Fruit fly (Drosophila melanogaster): ENCODE results near the gene CG11964.
A peak's percentile ranks its signal among the peaks of the same experiment; 100 is the strongest.

CG11964 gene

DNA sequence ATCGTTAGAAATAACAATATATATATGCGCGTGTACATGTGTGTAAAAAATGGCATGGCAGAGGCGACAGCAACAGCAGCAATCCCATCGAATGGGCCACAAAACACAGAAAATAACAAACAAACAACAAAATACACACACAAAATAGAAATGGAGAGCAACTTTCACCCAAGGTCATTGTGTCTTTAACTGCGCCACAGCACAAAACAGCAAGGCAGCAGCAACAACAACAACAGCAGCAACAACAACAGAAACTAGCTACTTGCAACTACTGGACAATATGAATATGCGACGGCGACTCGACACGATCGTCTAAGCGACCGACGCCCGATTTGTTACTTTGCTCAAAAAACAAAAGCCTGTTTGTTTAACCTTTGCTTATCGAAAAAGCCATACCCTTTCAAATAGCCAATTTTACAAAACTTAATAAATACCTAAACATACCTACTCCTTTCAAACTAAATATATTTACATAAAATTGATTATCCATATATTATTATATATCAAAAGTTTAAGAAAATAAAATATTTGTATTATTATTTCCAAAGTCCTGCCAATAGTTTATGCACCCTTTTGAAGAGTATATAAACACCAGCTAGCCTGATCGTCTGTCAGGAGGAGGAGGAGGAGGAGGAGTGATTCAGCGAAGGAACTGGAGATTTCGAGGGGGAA, 3.1 kb upstream of the CG11964 start (continued):
- TF ChIP-seq Dref (GFP tag; IDR thresholded peaks at IDR 0.05) (no peak), ATbp (GFP tag; optimal IDR thresholded peaks at IDR 0.05) (peak; percentile 20), CG10543 (GFP tag; optimal IDR thresholded peaks at IDR 0.05) (no peak), br (optimal IDR thresholded peaks at IDR 0.05) (no peak), grn (GFP tag; optimal IDR thresholded peaks at IDR 0.05) (no peak), CG5245 (GFP tag; optimal IDR thresholded peaks at IDR 0.05) (no peak), grau (tag; optimal IDR thresholded peaks at IDR 0.05) (peak; percentile 15), seq (GFP tag; IDR thresholded peaks at IDR 0.05) (no peak), Blimp-1 (GFP tag; optimal IDR thresholded peaks at IDR 0.05) (peak; percentile 93), Atf3 (GFP tag; optimal IDR thresholded peaks at IDR 0.05) (no peak), z (GFP tag; IDR thresholded peaks at IDR 0.05) (no peak), CG30020 (tag; optimal IDR thresholded peaks at IDR 0.05) (no peak), YL-1 (GFP tag; optimal IDR thresholded peaks at IDR 0.05) (no peak), CG8765 (GFP tag; IDR thresholded peaks at IDR 0.05) (no peak), CG17359 (tag; optimal IDR thresholded peaks at IDR 0.05) (peak; percentile 28), ro (GFP tag; IDR thresholded peaks at IDR 0.05) (no peak), pfk (GFP tag; optimal IDR thresholded peaks at IDR 0.05) (no peak), gem (tag; optimal IDR thresholded peaks at IDR 0.05) (peak; percentile 56), CG9727 (GFP tag; optimal IDR thresholded peaks at IDR 0.05) (no peak), Sox102F (GFP tag; optimal IDR thresholded peaks at IDR 0.05) (peak; percentile 66), CG31441 (GFP tag; IDR thresholded peaks at IDR 0.05) (peak; percentile 49; the same call in 1 of the 2 replicates), CG8089 (GFP tag; optimal IDR thresholded peaks at IDR 0.05) (no peak), CG4404 (GFP tag; IDR thresholded peaks at IDR 0.05) (no peak), CG9609 (GFP tag; optimal IDR thresholded peaks at IDR 0.05) (no peak), pum (GFP tag; optimal IDR thresholded peaks at IDR 0.05) (no peak), CG12391 (tag; optimal IDR thresholded peaks at IDR 0.05) (peak; percentile 17), hkb (optimal IDR thresholded peaks at IDR 0.05) (no peak), hkb (GFP tag; IDR thresholded peaks at IDR 0.05) (no peak), Dad (GFP tag; optimal IDR thresholded peaks at IDR 0.05) (no peak), Ssrp (tag; optimal IDR thresholded peaks at IDR 0.05) (peak; percentile 38), dmrt99B (tag; optimal IDR thresholded peaks at IDR 0.05) (peak; percentile 54), tna (GFP tag; IDR thresholded peaks at IDR 0.05; ENCODE audit: partially characterized antibody) (no peak), Max (GFP tag; optimal IDR thresholded peaks at IDR 0.05) (no peak), CG2678 (tag; optimal IDR thresholded peaks at IDR 0.05) (peak; percentile 6), CG2712 (tag; optimal IDR thresholded peaks at IDR 0.05) (peak; percentile 52), Sox100B (GFP tag; optimal IDR thresholded peaks at IDR 0.05) (peak; percentile 25), PHDP (tag; optimal IDR thresholded peaks at IDR 0.05) (peak; percentile 11), CG11504 (tag; optimal IDR thresholded peaks at IDR 0.05) (peak; percentile 58), CG15601 (tag; optimal IDR thresholded peaks at IDR 0.05) (peak; percentile 24), bigmax (GFP tag; optimal IDR thresholded peaks at IDR 0.05) (no peak), D19A (tag; optimal IDR thresholded peaks at IDR 0.05) (peak; percentile 85), Med (GFP tag) (peak; percentile 47), hbn (GFP tag; IDR thresholded peaks at IDR 0.05; ENCODE audit: partially characterized antibody) (no peak), Dll (GFP tag; IDR thresholded peaks at IDR 0.05; ENCODE audit: partially characterized antibody) (no peak), CG8924 (tag; optimal IDR thresholded peaks at IDR 0.05) (peak; percentile 22), CG18262 (tag; optimal IDR thresholded peaks at IDR 0.05) (peak; percentile 58), NK7.1 (GFP tag; optimal IDR thresholded peaks at IDR 0.05) (no peak), Hr3 (GFP tag; optimal IDR thresholded peaks at IDR 0.05) (no peak), CG7839 (tag; optimal IDR thresholded peaks at IDR 0.05) (peak; percentile 39), fd96Cb (tag; optimal IDR thresholded peaks at IDR 0.05) (peak; percentile 6)

Data from whole organism, embryonic.